Worm (Caenorhabditis elegans) whole organism, L3 larva: Measurements from ENCODE around the gene T01G5.7.
A peak's percentile ranks its signal among the peaks of the same experiment; 100 is the strongest.

Source experiments
- R02D3.7 ChIP-seq: fragments of 150-350 bp; optimal IDR thresholded peaks from 2 replicates; lab custom pipeline; 2014; ENCODE audit warnings: missing biosample characterization, missing genetic modification characterization
- ZK546.5 ChIP-seq: sonication (generic microtip); optimal IDR thresholded peaks from 2 replicates; lab custom pipeline; 2017; ENCODE audit warnings: missing biosample characterization, missing genetic modification characterization
- aly-2 ChIP-seq: fragments of 150-350 bp; optimal IDR thresholded peaks from 2 replicates; lab custom pipeline; 2014; ENCODE audit warnings: missing biosample characterization, missing genetic modification characterization
- ama-1 ChIP-seq: fragments of 150-350 bp; optimal IDR thresholded peaks from 2 replicates; lab custom pipeline; 2018
- ceh-16 ChIP-seq: sonication (generic microtip); optimal IDR thresholded peaks from 2 replicates; lab custom pipeline; 2017; ENCODE audit warnings: missing biosample characterization, missing genetic modification characterization
- ceh-28 ChIP-seq: fragments of 150-350 bp; optimal IDR thresholded peaks from 2 replicates; lab custom pipeline; 2014; ENCODE audit warnings: missing biosample characterization, missing genetic modification reagents, missing genetic modification characterization
- ceh-82 ChIP-seq: fragments of 150-350 bp; optimal IDR thresholded peaks from 2 replicates; lab custom pipeline; 2014; ENCODE audit warnings: missing biosample characterization, missing genetic modification characterization
- ceh-9 ChIP-seq: sonication (generic microtip); optimal IDR thresholded peaks from 2 replicates; lab custom pipeline; 2018; ENCODE audit warnings: missing biosample characterization, missing genetic modification characterization
- egl-27 ChIP-seq: sonication (generic microtip); optimal IDR thresholded peaks from 4 replicates; lab custom pipeline; 2017; ENCODE audit warnings: missing biosample characterization, missing genetic modification reagents, missing genetic modification characterization
- egl-5 ChIP-seq: fragments of 150-350 bp; optimal IDR thresholded peaks from 2 replicates; lab custom pipeline; 2017; ENCODE audit warnings: missing biosample characterization, missing genetic modification reagents, missing genetic modification characterization, inconsistent platforms
- elt-1 ChIP-seq: fragments of 150-350 bp; optimal IDR thresholded peaks from 2 replicates; lab custom pipeline; 2014; ENCODE audit warnings: missing biosample characterization, missing genetic modification characterization
- elt-2 ChIP-seq: sonication (generic microtip); optimal IDR thresholded peaks from 2 replicates; lab custom pipeline; 2016; ENCODE audit warnings: missing genetic modification reagents, mild to moderate bottlenecking, missing genetic modification characterization, missing compliant biosample characterization
- elt-3 ChIP-seq, 3 experiments: fragments of 150-350 bp in 1 of 3; sonication (generic microtip) in 2 of 3; optimal IDR thresholded peaks; 2 replicates in 2 of 3; 4 replicates in 1 of 3; lab custom pipeline; 2014 to 2017; ENCODE audit warnings: missing biosample characterization in 3 of 3, missing genetic modification characterization in 3 of 3
- eor-1 ChIP-seq, 2 experiments: fragments of 150-350 bp; optimal IDR thresholded peaks; 2 replicates each; lab custom pipeline; 2014 to 2018; ENCODE audit warnings: missing biosample characterization in 2 of 2, missing genetic modification characterization in 2 of 2
- fkh-2 ChIP-seq: fragments of 150-350 bp; optimal IDR thresholded peaks from 2 replicates; lab custom pipeline; 2014; ENCODE audit warnings: missing biosample characterization, missing genetic modification reagents, missing genetic modification characterization
- fos-1 ChIP-seq: fragments of 150-350 bp; optimal IDR thresholded peaks from 2 replicates; lab custom pipeline; 2014; ENCODE audit warnings: missing biosample characterization, missing genetic modification characterization
- hmg-11 ChIP-seq: sonication (generic microtip); optimal IDR thresholded peaks from 2 replicates; lab custom pipeline; 2016; ENCODE audit warnings: missing genetic modification characterization, missing compliant biosample characterization
- jun-1 ChIP-seq: fragments of 150-350 bp; optimal IDR thresholded peaks from 2 replicates; lab custom pipeline; 2014; ENCODE audit warnings: missing biosample characterization, missing genetic modification reagents, missing genetic modification characterization
- lin-15B ChIP-seq: fragments of 150-350 bp; optimal IDR thresholded peaks from 2 replicates; lab custom pipeline; 2014; ENCODE audit warnings: missing biosample characterization, missing genetic modification characterization
- lin-39 ChIP-seq: fragments of 150-350 bp; optimal IDR thresholded peaks from 2 replicates; lab custom pipeline; 2018; ENCODE audit warnings: missing biosample characterization, missing genetic modification reagents, missing genetic modification characterization
- lsy-12 ChIP-seq: sonication (generic microtip); optimal IDR thresholded peaks from 2 replicates; lab custom pipeline; 2016; ENCODE audit warnings: mild to moderate bottlenecking, missing genetic modification characterization, missing compliant biosample characterization
- mdl-1 ChIP-seq: fragments of 150-350 bp; optimal IDR thresholded peaks from 2 replicates; lab custom pipeline; 2014; ENCODE audit warnings: missing biosample characterization, missing genetic modification characterization
- mml-1 ChIP-seq: fragments of 150-350 bp; sonication (generic microtip); optimal IDR thresholded peaks from 3 replicates; lab custom pipeline; 2014; ENCODE audit warnings: missing biosample characterization, missing genetic modification characterization
- nfya-1 ChIP-seq: sonication (generic microtip); optimal IDR thresholded peaks from 2 replicates; lab custom pipeline; 2017; ENCODE audit warnings: missing genetic modification characterization, mild to moderate bottlenecking, missing compliant biosample characterization, antibody characterized with exemption, moderate library complexity; ENCODE audit not compliant: insufficient read depth
- nhr-11 ChIP-seq: fragments of 150-350 bp; optimal IDR thresholded peaks from 2 replicates; lab custom pipeline; 2014; ENCODE audit warnings: missing biosample characterization, missing genetic modification characterization
- nhr-12 ChIP-seq: fragments of 150-350 bp; optimal IDR thresholded peaks from 2 replicates; lab custom pipeline; 2014; ENCODE audit warnings: missing biosample characterization, missing genetic modification characterization
- nhr-23 ChIP-seq: fragments of 150-350 bp; optimal IDR thresholded peaks from 2 replicates; lab custom pipeline; 2014; ENCODE audit warnings: missing biosample characterization, missing genetic modification reagents, missing genetic modification characterization
- nhr-237 ChIP-seq: fragments of 150-350 bp; optimal IDR thresholded peaks from 2 replicates; lab custom pipeline; 2014; ENCODE audit warnings: missing biosample characterization, missing genetic modification characterization
- nhr-25 ChIP-seq: sonication (generic microtip); optimal IDR thresholded peaks from 2 replicates; lab custom pipeline; 2017; ENCODE audit warnings: missing biosample characterization, missing genetic modification characterization
- nhr-28 ChIP-seq: fragments of 150-350 bp; optimal IDR thresholded peaks from 2 replicates; lab custom pipeline; 2014; ENCODE audit warnings: missing biosample characterization, missing genetic modification characterization
- nhr-43 ChIP-seq: sonication (generic microtip); optimal IDR thresholded peaks from 2 replicates; lab custom pipeline; 2016; ENCODE audit warnings: mild to moderate bottlenecking, missing genetic modification characterization, missing compliant biosample characterization; ENCODE audit not compliant: poor library complexity, severe bottlenecking
- nhr-67 ChIP-seq: fragments of 150-350 bp; optimal IDR thresholded peaks from 2 replicates; lab custom pipeline; 2014; ENCODE audit warnings: missing biosample characterization, missing genetic modification characterization
- nhr-76 ChIP-seq: fragments of 150-350 bp; sonication (generic microtip); optimal IDR thresholded peaks from 5 replicates; lab custom pipeline; 2014; ENCODE audit warnings: missing biosample characterization, missing genetic modification characterization
- nhr-77 ChIP-seq: fragments of 150-350 bp; optimal IDR thresholded peaks from 2 replicates; lab custom pipeline; 2014; ENCODE audit warnings: missing biosample characterization, missing genetic modification characterization
- pha-4 ChIP-seq: fragments of 150-350 bp; optimal IDR thresholded peaks from 2 replicates; lab custom pipeline; 2014; ENCODE audit warnings: missing biosample characterization, missing genetic modification reagents, missing genetic modification characterization
- pqm-1 ChIP-seq: fragments of 150-350 bp; optimal IDR thresholded peaks from 2 replicates; lab custom pipeline; 2017; ENCODE audit warnings: missing biosample characterization, missing genetic modification characterization, inconsistent platforms
- sea-2 ChIP-seq: fragments of 150-350 bp; sonication (generic microtip); optimal IDR thresholded peaks from 4 replicates; lab custom pipeline; 2014; ENCODE audit warnings: missing biosample characterization, missing genetic modification reagents, missing genetic modification characterization
- skn-1 ChIP-seq: fragments of 150-350 bp; optimal IDR thresholded peaks from 2 replicates; lab custom pipeline; 2014; ENCODE audit warnings: missing biosample characterization, missing genetic modification characterization
- snpc-4 ChIP-seq: fragments of 150-350 bp; optimal IDR thresholded peaks from 2 replicates; lab custom pipeline; 2014; ENCODE audit warnings: missing biosample characterization, missing genetic modification characterization
- unc-39 ChIP-seq: sonication (generic microtip); optimal IDR thresholded peaks from 4 replicates; lab custom pipeline; 2017; ENCODE audit warnings: missing biosample characterization, missing genetic modification characterization
- unc-62 ChIP-seq: fragments of 150-350 bp; sonication (generic microtip); optimal IDR thresholded peaks from 4 replicates; lab custom pipeline; 2014; ENCODE audit warnings: missing biosample characterization, missing genetic modification reagents, missing genetic modification characterization
- zag-1 ChIP-seq: fragments of 150-350 bp; optimal IDR thresholded peaks from 2 replicates; lab custom pipeline; 2014; ENCODE audit warnings: missing biosample characterization, missing genetic modification characterization
- ztf-11 ChIP-seq: fragments of 150-350 bp; optimal IDR thresholded peaks from 2 replicates; lab custom pipeline; 2014; ENCODE audit warnings: missing biosample characterization, missing genetic modification characterization
- ztf-4 ChIP-seq: fragments of 150-350 bp; optimal IDR thresholded peaks from 2 replicates; lab custom pipeline; 2014; ENCODE audit warnings: missing biosample characterization, missing genetic modification characterization

Gene T01G5.7

DNA sequence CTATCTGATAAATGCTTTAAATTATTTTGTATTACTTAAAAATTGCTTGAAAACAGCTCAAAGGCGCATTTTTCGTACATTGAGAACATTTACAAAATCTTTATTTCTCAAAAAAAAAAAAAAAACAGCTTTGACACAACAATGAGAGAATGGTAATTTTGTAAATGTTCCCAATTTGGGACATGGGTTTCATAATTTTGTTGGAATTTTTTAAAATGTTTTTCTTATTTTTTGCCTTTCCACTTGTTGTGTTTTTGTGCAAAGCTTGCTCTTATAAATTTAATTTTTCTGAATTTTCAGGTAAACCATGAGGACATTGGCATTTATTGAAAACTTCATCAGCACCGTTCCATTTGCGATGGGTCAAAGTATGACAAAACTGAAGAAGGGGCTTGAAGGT, at the start of gene T01G5.7:
TSS of gene T01G5.7 (plus strand) at position 301 of the 400 bp plus-strand sequence.
- no peak for TF ChIP-seq nhr-28 (tag; lab: Kevin White, UChicago)
- no peak for TF ChIP-seq nhr-237
- no peak for TF ChIP-seq nhr-43 (tag; lab: Kevin White, UChicago)
- TF ChIP-seq unc-62: no peak
- TF ChIP-seq pqm-1 (tag; lab: Kevin White, UChicago): no peak
- no peak for TF ChIP-seq nhr-25 (tag; lab: Kevin White, UChicago)
- no peak for TF ChIP-seq ama-1
- no peak for TF ChIP-seq mdl-1 (tag; lab: Kevin White, UChicago)
- TF ChIP-seq egl-27 (tag; lab: Kevin White, UChicago): no peak
- TF ChIP-seq nhr-76 (tag; lab: Kevin White, UChicago): no peak
- TF ChIP-seq nhr-77 (tag; lab: Kevin White, UChicago): no peak
- no peak for TF ChIP-seq ceh-28 (tag; lab: Kevin White, UChicago)
- TF ChIP-seq ztf-4 (tag; lab: Kevin White, UChicago): no peak
- no peak for TF ChIP-seq unc-39 (tag; lab: Kevin White, UChicago)
- no peak for TF ChIP-seq aly-2 (tag; lab: Kevin White, UChicago)
- TF ChIP-seq elt-2: no peak
- no peak for TF ChIP-seq skn-1 (tag; lab: Kevin White, UChicago)
- TF ChIP-seq fkh-2: no peak
- TF ChIP-seq ceh-82 (tag; lab: Kevin White, UChicago): no peak
- no peak for TF ChIP-seq ZK546.5 (tag; lab: Kevin White, UChicago)

DNA sequence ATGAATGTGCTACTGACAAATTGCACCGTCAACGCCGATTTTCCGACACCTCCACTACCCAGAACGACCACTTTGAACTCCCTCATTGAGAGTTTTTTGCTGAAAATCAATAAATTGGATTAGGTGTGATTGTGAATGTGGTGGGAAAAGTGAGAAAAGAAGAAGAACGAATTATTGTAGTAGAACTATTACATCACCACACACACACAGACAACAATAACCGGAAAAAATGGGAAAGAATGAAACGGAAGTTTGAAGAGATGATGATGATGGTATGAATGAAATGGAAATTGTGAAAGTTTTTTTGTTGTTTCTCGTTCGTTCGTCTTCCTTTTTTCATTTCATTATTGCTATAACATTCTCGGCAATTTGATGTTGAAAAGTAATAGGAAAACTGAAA, 47.8 kb upstream of the T01G5.7 start, which contains the start of gene rap-2:
TSS of gene rap-2 (minus strand) at position 101 of the 400 bp plus-strand sequence.
- TF ChIP-seq fos-1 (tag; lab: Kevin White, UChicago) (no peak), ZK546.5 (tag; lab: Kevin White, UChicago) (no peak), nhr-11 (no peak), nhr-76 (tag; lab: Kevin White, UChicago) (no peak), eor-1 (tag; optimal IDR thresholded peaks at IDR 0.05; lab: Kevin White, UChicago) (no peak), nhr-25 (tag; lab: Kevin White, UChicago) (no peak), unc-62 (no peak)

DNA sequence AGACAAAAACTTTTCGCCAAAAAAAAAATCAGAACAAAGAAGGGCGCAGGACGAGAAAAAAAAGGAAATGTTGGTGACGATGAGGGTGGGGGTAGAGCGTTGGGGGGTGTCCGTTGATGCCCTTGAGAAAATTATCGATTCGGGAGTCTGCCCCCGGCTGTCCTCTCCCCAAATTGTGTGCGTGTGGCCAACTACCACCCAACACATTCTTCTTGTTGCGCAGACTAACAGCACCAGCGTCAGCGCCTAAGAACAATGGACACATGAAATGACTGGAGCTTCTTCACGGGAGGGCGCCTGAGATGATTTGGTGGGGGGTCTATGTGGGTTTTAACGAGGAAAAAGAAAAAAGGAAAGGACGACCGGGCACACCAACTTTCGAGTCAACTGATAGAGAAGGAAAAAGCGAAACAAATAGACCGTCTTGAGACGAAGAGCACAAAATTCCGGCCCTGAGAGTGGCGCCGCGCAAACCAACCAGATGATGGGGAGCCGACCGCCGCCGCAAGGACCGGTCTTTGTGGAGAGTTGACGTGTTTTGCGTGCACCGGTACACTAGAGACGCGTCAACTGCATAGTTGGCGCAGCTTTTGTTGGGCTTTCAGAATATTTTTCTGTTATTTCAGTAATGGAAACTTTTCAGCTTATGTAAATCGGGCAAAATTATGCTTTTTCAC, 46.6 kb upstream of the T01G5.7 start, which contains the start of gene C25D7.9:
TSS of gene C25D7.9 (plus strand) at position 68 of the 677 bp plus-strand sequence.
- TF ChIP-seq eor-1 (tag; optimal IDR thresholded peaks at IDR 0.05; lab: Kevin White, UChicago) (no peak), nhr-67 (tag; lab: Kevin White, UChicago) (no peak), elt-3 (tag; optimal IDR thresholded peaks at IDR 0.05; lab: Kevin White, UChicago) (no peak), pqm-1 (tag; lab: Kevin White, UChicago) (no peak), aly-2 (tag; lab: Kevin White, UChicago) (no peak), ztf-4 (tag; lab: Kevin White, UChicago) (no peak), nhr-28 (tag; lab: Kevin White, UChicago) (no peak), nhr-23 (tag; lab: Kevin White, UChicago) (no peak), nhr-76 (tag; lab: Kevin White, UChicago) (no peak), hmg-11 (tag; lab: Kevin White, UChicago) (peak; percentile 39), mdl-1 (tag; lab: Kevin White, UChicago) (no peak), nhr-12 (tag; lab: Kevin White, UChicago) (no peak), nhr-77 (tag; lab: Kevin White, UChicago) (no peak), skn-1 (tag; lab: Kevin White, UChicago) (no peak), nhr-11 (no peak), elt-2 (no peak), ztf-11 (no peak), egl-5 (tag; lab: Kevin White, UChicago) (no peak), lin-39 (peak; percentile 20), ceh-28 (tag; lab: Kevin White, UChicago) (no peak), mml-1 (tag; lab: Kevin White, UChicago) (no peak), zag-1 (tag; lab: Kevin White, UChicago) (no peak), nfya-1 (tag; lab: Kevin White, UChicago) (peak; percentile 33), ceh-9 (tag; lab: Kevin White, UChicago) (no peak), snpc-4 (no peak), pha-4 (tag; lab: Kevin White, UChicago) (peak; percentile 28), ceh-16 (no peak), nhr-43 (tag; lab: Kevin White, UChicago) (no peak), sea-2 (GFP tag; lab: Kevin White, UChicago) (no peak), nhr-237 (no peak), R02D3.7 (tag; lab: Kevin White, UChicago) (no peak), unc-62 (no peak), ceh-82 (tag; lab: Kevin White, UChicago) (no peak), ZK546.5 (tag; lab: Kevin White, UChicago) (no peak), jun-1 (no peak), lin-15B (peak; percentile 45), fkh-2 (no peak), nhr-25 (tag; lab: Kevin White, UChicago) (peak; percentile 6), lsy-12 (tag; lab: Kevin White, UChicago) (no peak), fos-1 (tag; lab: Kevin White, UChicago) (no peak), elt-1 (tag; lab: Kevin White, UChicago) (no peak)
